Fruit fly (Drosophila melanogaster): Measurements from ENCODE around the gene Oseg2.

DNA sequence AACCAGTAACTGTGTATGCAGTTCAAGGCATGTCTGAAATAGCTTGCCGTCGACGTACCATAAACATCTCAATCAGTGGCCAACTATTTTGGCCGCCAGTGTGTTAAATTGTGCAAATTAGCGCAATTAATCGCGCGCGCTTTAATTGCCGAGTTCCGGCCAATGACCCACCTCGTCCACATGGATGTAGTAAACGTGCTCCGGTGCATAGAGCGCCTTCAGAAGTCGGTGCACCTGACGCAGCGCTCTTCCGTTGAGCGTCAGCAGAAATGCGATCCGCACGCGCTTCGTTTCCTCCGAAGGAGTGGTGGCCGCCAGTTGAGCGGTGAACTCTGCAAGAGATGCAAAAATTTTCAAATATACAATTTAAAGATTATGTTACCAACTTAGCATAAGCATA is 31.8 kb downstream of the Oseg2 start:
- TF ChIP-seq rn (GFP tag; IDR thresholded peaks at IDR 0.05) = no peak
- TF ChIP-seq CG12605 (GFP tag; IDR thresholded peaks at IDR 0.05) = no peak
- no peak for TF ChIP-seq CG17806 (tag; optimal IDR thresholded peaks at IDR 0.05)
- TF ChIP-seq Pif1A (GFP tag; optimal IDR thresholded peaks at IDR 0.05) = no peak
- no peak for TF ChIP-seq EcR (GFP tag; optimal IDR thresholded peaks at IDR 0.05)
- TF ChIP-seq Pif1B (GFP tag; optimal IDR thresholded peaks at IDR 0.05) = no peak
- no peak for TF ChIP-seq CG34367 (tag; optimal IDR thresholded peaks at IDR 0.05)
- TF ChIP-seq CG15710 (tag; optimal IDR thresholded peaks at IDR 0.05) = no peak
- TF ChIP-seq Ets98B (GFP tag; IDR thresholded peaks at IDR 0.05) = no peak
- no peak for TF ChIP-seq CG4496 (GFP tag; IDR thresholded peaks at IDR 0.05)
